Worm (Caenorhabditis elegans): Measurements from ENCODE around the gene F49E8.8.
A peak's percentile ranks its signal among the peaks of the same experiment; 100 is the strongest.

Gene F49E8.8

DNA sequence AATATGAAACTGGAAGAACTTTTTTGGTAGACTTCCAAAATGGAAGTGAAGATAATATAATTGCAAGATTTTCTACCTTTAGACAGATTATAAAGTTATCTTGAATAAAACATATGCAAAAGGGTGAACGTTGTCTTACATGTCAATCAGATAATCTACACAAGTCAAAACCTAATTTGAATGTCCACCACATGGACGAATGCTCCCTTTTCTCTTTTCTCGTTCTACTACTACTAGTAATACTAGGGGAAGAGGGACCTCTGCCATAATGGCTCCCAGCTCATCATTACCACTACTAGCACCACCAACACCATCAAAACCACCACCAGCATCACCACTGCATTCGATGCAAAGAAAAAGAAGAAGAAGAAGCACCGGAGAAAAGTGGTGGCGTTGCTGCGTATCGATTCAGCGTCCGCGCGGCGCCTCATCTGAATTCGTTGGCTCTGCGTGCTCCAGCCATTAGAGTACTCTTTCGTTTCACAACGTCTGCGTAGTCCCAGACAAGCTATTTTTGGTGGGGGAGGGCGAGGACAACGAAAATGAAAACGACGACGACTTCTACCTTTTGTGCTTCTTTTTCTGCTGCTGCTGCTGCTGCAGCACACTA lies 28.9 kb downstream of the F49E8.8 start:
- TF ChIP-seq ceh-82 (tag; optimal IDR thresholded peaks at IDR 0.05) (peak in 2 of 3 experiments; percentile 15 to 40), lin-14 (GFP tag; optimal IDR thresholded peaks at IDR 0.05) (peak; percentile 58), fkh-8 (tag; optimal IDR thresholded peaks at IDR 0.05) (no peak)

DNA sequence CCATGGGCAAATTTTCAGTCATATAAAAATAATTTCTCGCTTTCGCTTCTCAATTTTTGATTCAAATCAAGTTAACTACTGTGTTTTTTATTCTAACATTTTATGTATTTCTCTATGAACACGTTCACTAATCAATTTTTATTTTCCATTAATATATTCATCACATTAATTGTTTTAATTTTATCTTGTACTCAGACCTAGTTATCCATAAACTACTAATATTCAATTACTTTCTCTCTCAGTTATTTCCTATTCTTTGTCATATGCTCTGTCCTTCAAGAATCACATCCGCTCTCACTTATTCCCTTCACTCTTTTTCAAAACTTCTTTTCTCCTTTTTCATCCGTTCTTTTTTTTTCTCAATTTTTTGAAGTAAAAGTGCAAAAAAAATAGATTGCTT lies 30.5 kb downstream of the F49E8.8 start:
- TF ChIP-seq fkh-10 (GFP tag; optimal IDR thresholded peaks at IDR 0.05), result peak; percentile 79
- TF ChIP-seq lin-14 (GFP tag; optimal IDR thresholded peaks at IDR 0.05), result peak; percentile 11
- no peak for TF ChIP-seq ceh-63 (GFP tag; optimal IDR thresholded peaks at IDR 0.05)

DNA sequence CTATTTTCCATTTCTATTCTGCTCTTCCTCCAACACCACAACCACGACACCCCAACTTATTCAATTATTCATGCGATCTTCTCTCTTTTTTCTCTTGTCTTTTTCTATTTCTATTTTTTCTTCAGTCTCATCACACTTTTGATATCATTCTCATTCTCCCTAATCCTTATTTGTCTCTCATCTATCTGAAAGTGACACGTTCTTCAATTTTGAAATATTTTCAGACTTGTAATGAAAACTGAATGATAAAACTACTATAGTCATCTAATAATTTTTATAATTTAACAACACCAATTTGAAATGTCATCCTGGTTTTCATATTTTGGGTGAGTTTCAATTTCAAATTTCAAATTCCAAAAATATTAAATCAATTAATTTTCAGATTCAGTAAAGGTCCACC lies 32.2 kb downstream of the F49E8.8 start, which contains the start of gene cla-1:
TSS of gene cla-1 (plus strand) at position 301 of the 400 bp plus-strand sequence.
- TF ChIP-seq lin-14 (GFP tag; optimal IDR thresholded peaks at IDR 0.05), result peak; percentile 33
- no peak for TF ChIP-seq aha-1 (tag; optimal IDR thresholded peaks at IDR 0.05)

- TF ChIP-seq zip-4 (GFP tag; optimal IDR thresholded peaks at IDR 0.05), result no peak
- TF ChIP-seq grh-1 (GFP tag; IDR thresholded peaks at IDR 0.05), result no peak
- TF ChIP-seq F16B12.6 (tag; optimal IDR thresholded peaks at IDR 0.05), result no peak
- no peak for TF ChIP-seq efl-1 (optimal IDR thresholded peaks at IDR 0.05)
- no peak for TF ChIP-seq efl-1 (GFP tag; optimal IDR thresholded peaks at IDR 0.05 in 1 of 2)
- TF ChIP-seq rnt-1 (tag; optimal IDR thresholded peaks at IDR 0.05), result no peak
- TF ChIP-seq lin-14 (GFP tag; optimal IDR thresholded peaks at IDR 0.05), result peak; percentile 4
Observed at ce11 chrIV:7605413-7605812, 49.0 kb downstream of the F49E8.8 start.

All from whole organism, L1 larva.